Fruit fly (Drosophila melanogaster): ENCODE results near the gene Mnt.

Mnt gene

DNA sequence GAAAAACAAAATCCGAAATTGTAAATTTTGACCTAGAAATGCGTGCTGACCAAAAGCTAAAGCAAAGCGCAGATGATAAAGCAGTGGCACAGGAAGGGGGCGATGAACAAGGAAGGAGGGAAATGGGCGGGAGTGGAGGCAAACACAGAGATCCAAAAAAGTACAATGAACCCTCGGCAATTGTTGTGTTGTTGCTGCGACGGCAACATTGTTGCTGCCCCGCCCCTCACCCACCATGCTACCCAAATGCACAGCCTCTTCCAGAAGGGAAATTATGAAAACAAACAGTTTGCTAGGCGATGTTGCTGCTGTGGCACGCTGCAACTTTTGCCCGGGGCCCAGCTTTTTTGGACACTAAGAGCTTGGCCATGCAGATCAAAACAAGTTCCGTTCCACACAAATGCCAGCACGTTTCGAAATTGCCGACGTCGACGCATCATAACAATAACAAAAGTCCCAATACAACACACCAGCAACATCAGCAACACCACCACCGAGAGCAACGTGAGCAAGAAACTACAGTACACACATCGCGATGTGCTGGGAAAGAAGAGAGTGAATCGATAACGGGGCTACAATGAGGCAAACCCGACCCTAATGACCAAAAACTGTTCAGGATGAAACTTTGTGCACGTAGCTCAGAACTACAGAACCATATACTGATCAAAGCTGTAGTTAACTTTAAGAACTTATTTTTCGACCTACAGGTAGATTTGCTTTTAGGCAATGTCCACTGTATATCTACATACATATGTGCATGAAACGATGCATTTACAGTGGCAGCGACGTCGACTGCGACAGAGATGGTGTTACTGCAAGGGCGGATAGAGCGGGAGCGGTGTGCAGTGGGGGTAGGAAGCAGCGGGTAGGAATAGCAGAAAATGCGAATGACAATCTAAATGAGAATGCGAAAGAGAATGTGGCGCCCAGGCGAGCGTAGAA is 15.1 kb downstream of the Mnt start (continued):
- TF ChIP-seq CG8924 (tag; optimal IDR thresholded peaks at IDR 0.05) (peak; percentile 73), CG17912 (GFP tag; optimal IDR thresholded peaks at IDR 0.05) (no peak), Hr3 (GFP tag; optimal IDR thresholded peaks at IDR 0.05) (peak; percentile 69), Dbx (GFP tag; IDR thresholded peaks at IDR 0.05) (no peak), Camta (GFP tag; optimal IDR thresholded peaks at IDR 0.05) (peak; percentile 65), crp (GFP tag; optimal IDR thresholded peaks at IDR 0.05) (peak in 1 of 2 experiments; percentile 16), CG8765 (GFP tag; IDR thresholded peaks at IDR 0.05) (peak; percentile 39; the same call in 1 of the 2 replicates), CG12942 (GFP tag; optimal IDR thresholded peaks at IDR 0.05) (peak; percentile 38), CG32532 (GFP tag; IDR thresholded peaks at IDR 0.05) (0 out of 2 replicates have a peak, but pooled peaks have one; percentile 9), CG14441 (GFP tag; IDR thresholded peaks at IDR 0.05) (peak; percentile 56), pum (GFP tag; optimal IDR thresholded peaks at IDR 0.05) (peak; percentile 76), Dip3 (GFP tag; optimal IDR thresholded peaks at IDR 0.05) (peak; percentile 9), CG15514 (GFP tag; optimal IDR thresholded peaks at IDR 0.05) (no peak), nom (GFP tag; optimal IDR thresholded peaks at IDR 0.05) (peak; percentile 88), CG8944 (GFP tag; optimal IDR thresholded peaks at IDR 0.05) (peak; percentile 43), CkIIα-i1 (GFP tag; IDR thresholded peaks at IDR 0.05) (no peak), CG4707 (GFP tag; optimal IDR thresholded peaks at IDR 0.05) (peak; percentile 74), CG13424 (tag; optimal IDR thresholded peaks at IDR 0.05) (peak; percentile 76), CG43689 (GFP tag; IDR thresholded peaks at IDR 0.05) (no peak), ro (GFP tag; IDR thresholded peaks at IDR 0.05) (no peak), Awh (GFP tag; IDR thresholded peaks at IDR 0.05) (peak; percentile 69; the same call in 1 of the 2 replicates), ranshi (GFP tag; IDR thresholded peaks at IDR 0.05) (peak; percentile 41; the same call in 1 of the 2 replicates), CG13775 (GFP tag; optimal IDR thresholded peaks at IDR 0.05) (peak; percentile 29), CG4854 (GFP tag; optimal IDR thresholded peaks at IDR 0.05) (peak; percentile 26), CG17361 (GFP tag; IDR thresholded peaks at IDR 0.05) (peak; percentile 72; the same call in 1 of the 3 replicates), MTF-1 (GFP tag; optimal IDR thresholded peaks at IDR 0.05; ENCODE audit: borderline replicate concordance) (no peak), fru (optimal IDR thresholded peaks at IDR 0.05) (no peak), sens-2 (GFP tag; IDR thresholded peaks at IDR 0.05) (peak; percentile 19; the same call in 1 of the 2 replicates), bbx (GFP tag; IDR thresholded peaks at IDR 0.05; ENCODE audit: partially characterized antibody) (no peak), CG4404 (GFP tag; IDR thresholded peaks at IDR 0.05) (peak; percentile 49; the same call in 1 of the 2 replicates), Doc2 (GFP tag; IDR thresholded peaks at IDR 0.05) (no peak), pzg (GFP tag; optimal IDR thresholded peaks at IDR 0.05) (no peak), CG6813 (GFP tag; optimal IDR thresholded peaks at IDR 0.05) (peak; percentile 45), gcm (GFP tag; optimal IDR thresholded peaks at IDR 0.05) (peak; percentile 71), Dip2 (GFP tag; IDR thresholded peaks at IDR 0.05) (no peak), CG12769 (tag; optimal IDR thresholded peaks at IDR 0.05) (peak; percentile 44), CG12659 (GFP tag; optimal IDR thresholded peaks at IDR 0.05) (peak; percentile 28), Neu2 (GFP tag; optimal IDR thresholded peaks at IDR 0.05; ENCODE audit: borderline replicate concordance) (no peak), CG18619 (GFP tag; optimal IDR thresholded peaks at IDR 0.05) (peak; percentile 61), CG7745 (tag; optimal IDR thresholded peaks at IDR 0.05) (no peak), CG7271 (tag; optimal IDR thresholded peaks at IDR 0.05) (no peak), tin (GFP tag; optimal IDR thresholded peaks at IDR 0.05) (peak; percentile 61), CG14710 (tag; optimal IDR thresholded peaks at IDR 0.05) (peak; percentile 75), CG3065 (GFP tag; optimal IDR thresholded peaks at IDR 0.05) (peak; percentile 15), CG18262 (tag; optimal IDR thresholded peaks at IDR 0.05) (peak; percentile 82), Hmx (GFP tag; optimal IDR thresholded peaks at IDR 0.05) (no peak), CG6791 (GFP tag; IDR thresholded peaks at IDR 0.05; ENCODE audit: partially characterized antibody) (no peak), CG7987 (GFP tag; optimal IDR thresholded peaks at IDR 0.05) (peak; percentile 27)
